Worm (Caenorhabditis elegans) whole organism, early embryonic: Measurements from ENCODE around the gene str-25.

Experiments
- ama-1 ChIP-seq: fragments of 150-350 bp; optimal IDR thresholded peaks from 2 replicates; lab custom pipeline; 2014
- ceh-36 ChIP-seq: sonication (generic microtip); optimal IDR thresholded peaks from 2 replicates; lab custom pipeline; 2016; ENCODE audit warnings: missing genetic modification characterization, inconsistent platforms, missing compliant biosample characterization
- flt-1 ChIP-seq: fragments of 200-800 bp; sonication (Bioruptor generic); IDR thresholded peaks from 2 replicates; pipeline ENCODE4 v1.3.6; 2022; ENCODE audit warnings: missing genetic modification characterization, missing compliant biosample characterization
- hnd-1 ChIP-seq: sonication (generic microtip); optimal IDR thresholded peaks from 2 replicates; lab custom pipeline; 2016; ENCODE audit warnings: missing genetic modification characterization, missing compliant biosample characterization
- pes-1 ChIP-seq: fragments of 200-800 bp; sonication (Bioruptor generic); IDR thresholded peaks from 2 replicates; pipeline ENCODE4 v1.3.6; 2022; ENCODE audit warnings: missing genetic modification reagents, missing genetic modification characterization, missing compliant biosample characterization
- tra-4 ChIP-seq: sonication (generic microtip); optimal IDR thresholded peaks from 2 replicates; lab custom pipeline; 2017; ENCODE audit warnings: missing genetic modification characterization, missing compliant biosample characterization

- TF ChIP-seq ama-1 (lab: Kevin White, UChicago) (no peak), ceh-36 (no peak), hnd-1 (no peak), flt-1 (GFP tag; lab: Robert Waterston, UW) (no peak), tra-4 (no peak), pes-1 (GFP tag; lab: Robert Waterston, UW) (no peak)
Observed at ce11 chrV:16142371-16142770, 26.9 kb downstream of the str-25 start, which contains the start of gene fbxa-18.
